Worm (Caenorhabditis elegans) whole organism, late embryonic: ENCODE measurements around the gene wnk-1.
"Not testable (repeated sequence)": the region's sequence is repeated elsewhere in the genome, so short reads cannot be mapped to it uniquely, and the experiment has no call there.

ENCODE experiments used
- K02D7.2 ChIP-seq: sonication (generic microtip); optimal IDR thresholded peaks from 2 replicates; lab custom pipeline; 2017; ENCODE audit warnings: mild to moderate bottlenecking, missing genetic modification characterization, missing compliant biosample characterization
- ama-1 ChIP-seq: fragments of 150-350 bp; optimal IDR thresholded peaks from 2 replicates; lab custom pipeline; 2014
- ceh-9 ChIP-seq: sonication (generic microtip); optimal IDR thresholded peaks from 2 replicates; lab custom pipeline; 2016; ENCODE audit warnings: mild to moderate bottlenecking, missing genetic modification characterization, inconsistent platforms, missing compliant biosample characterization
- fkh-10 ChIP-seq: fragments of 150-350 bp; optimal IDR thresholded peaks from 2 replicates; lab custom pipeline; 2014; ENCODE audit warnings: missing biosample characterization, missing genetic modification reagents, missing genetic modification characterization
- nfya-1 ChIP-seq: sonication (generic microtip); optimal IDR thresholded peaks from 2 replicates; lab custom pipeline; 2017; ENCODE audit warnings: missing genetic modification characterization, mild to moderate bottlenecking, missing compliant biosample characterization, antibody characterized with exemption, moderate library complexity
- nhr-11 ChIP-seq: fragments of 150-350 bp; optimal IDR thresholded peaks from 2 replicates; lab custom pipeline; 2014; ENCODE audit warnings: missing biosample characterization, missing genetic modification characterization

DNA sequence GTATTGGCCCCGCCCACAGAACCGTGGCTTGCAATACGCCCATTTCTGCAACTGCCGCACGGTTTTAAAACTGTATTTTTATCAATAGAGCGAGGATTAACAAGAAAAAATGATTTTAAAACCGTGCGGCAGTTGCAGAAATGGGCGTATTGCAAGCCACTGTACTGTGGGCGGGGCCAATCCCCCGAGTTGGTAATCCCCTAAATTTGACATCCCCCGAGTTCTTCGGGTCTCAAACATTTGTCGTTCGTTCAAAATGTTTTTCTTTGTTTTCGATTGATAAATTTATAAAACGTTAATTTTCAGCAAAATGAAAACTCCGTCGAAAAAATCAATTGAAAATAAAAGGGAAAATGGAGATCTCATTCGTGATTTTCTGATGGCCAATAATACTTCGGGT is 49.3 kb downstream of the wnk-1 start, which contains the start of gene Y11D7A.7:
- TF ChIP-seq ama-1 (lab: Kevin White, UChicago); ceh-9 (tag; lab: Kevin White, UChicago); fkh-10 (GFP tag; lab: Kevin White, UChicago); K02D7.2 (tag; lab: Kevin White, UChicago); nfya-1 (tag; lab: Kevin White, UChicago); nhr-11 (tag; lab: Kevin White, UChicago): not testable (repeated sequence)
